Worm (Caenorhabditis elegans) whole organism, L4 larva: Measurements from ENCODE around the gene str-140.

Experiments used
- ceh-28 ChIP-seq: fragments of 150-350 bp; optimal IDR thresholded peaks from 2 replicates; lab custom pipeline; 2014; ENCODE audit warnings: missing biosample characterization, missing genetic modification reagents, missing genetic modification characterization
- ceh-82 ChIP-seq: sonication (generic microtip); optimal IDR thresholded peaks from 2 replicates; lab custom pipeline; 2017; ENCODE audit warnings: missing biosample characterization, missing genetic modification characterization
- jun-1 ChIP-seq: fragments of 150-350 bp; optimal IDR thresholded peaks from 2 replicates; lab custom pipeline; 2014; ENCODE audit warnings: missing biosample characterization, missing genetic modification reagents, missing genetic modification characterization
- lsy-2 ChIP-seq, 2 experiments: fragments of 150-350 bp in 1 of 2; sonication (generic microtip) in 1 of 2; optimal IDR thresholded peaks; 2 replicates each; lab custom pipeline; 2014 to 2017; ENCODE audit warnings: missing biosample characterization in 2 of 2, missing genetic modification characterization in 2 of 2
- mep-1 ChIP-seq: fragments of 150-350 bp; sonication (generic microtip); optimal IDR thresholded peaks from 3 replicates; lab custom pipeline; 2014; ENCODE audit warnings: missing biosample characterization, missing genetic modification characterization
- nhr-28 ChIP-seq: fragments of 150-350 bp; optimal IDR thresholded peaks from 2 replicates; lab custom pipeline; 2014; ENCODE audit warnings: missing biosample characterization, missing genetic modification characterization
- snpc-4 ChIP-seq: fragments of 150-350 bp; optimal IDR thresholded peaks from 2 replicates; lab custom pipeline; 2014; ENCODE audit warnings: missing biosample characterization, missing genetic modification characterization
- tra-1 ChIP-seq: fragments of 200-800 bp; sonication (Bioruptor generic); IDR thresholded peaks from 2 replicates; pipeline ENCODE4 v1.3.6; 2022; ENCODE audit warnings: missing genetic modification reagents, missing genetic modification characterization, missing compliant biosample characterization
- unc-39 ChIP-seq: sonication (generic microtip); optimal IDR thresholded peaks from 2 replicates; lab custom pipeline; 2017; ENCODE audit warnings: missing biosample characterization, missing genetic modification characterization
- unc-62 ChIP-seq, 3 experiments: fragments of 150-350 bp in 1 of 3; sonication (generic microtip); optimal IDR thresholded peaks in 2 of 3; peaks in 1 of 3; 1 replicate in 1 of 3; 2 replicates in 2 of 3; lab custom pipeline; 2014 to 2017; ENCODE audit warnings: missing biosample characterization in 3 of 3, missing genetic modification characterization in 3 of 3, missing genetic modification reagents in 3 of 3, missing genotype in 1 of 3
- ztf-11 ChIP-seq: fragments of 150-350 bp; optimal IDR thresholded peaks from 2 replicates; lab custom pipeline; 2014; ENCODE audit warnings: missing biosample characterization, missing genetic modification characterization

DNA sequence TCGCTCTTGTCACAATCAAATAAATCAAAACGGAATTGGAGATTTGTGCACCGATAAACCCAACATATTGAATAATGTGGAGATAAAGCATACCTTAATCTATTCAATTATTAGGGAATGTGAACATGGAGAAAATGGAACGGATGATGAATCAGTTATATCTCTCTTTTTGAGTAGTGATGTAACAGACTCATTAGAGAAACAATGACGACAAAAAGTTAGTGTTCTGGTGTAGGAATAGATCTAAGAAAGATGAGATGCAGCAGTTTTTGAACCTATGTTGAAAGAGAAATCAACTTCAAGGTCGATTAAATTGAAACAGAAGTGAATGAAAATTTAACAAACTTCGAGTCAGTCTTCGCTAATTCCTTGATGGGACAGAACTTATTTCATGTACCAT is 27.7 kb upstream of the str-140 start, which contains the start of gene str-146:
- no peak for TF ChIP-seq lsy-2 (tag; optimal IDR thresholded peaks at IDR 0.05; lab: Kevin White, UChicago)
- TF ChIP-seq unc-39 = no peak
- TF ChIP-seq mep-1 (tag; lab: Kevin White, UChicago) = no peak
- no peak for TF ChIP-seq tra-1 (GFP tag; lab: Robert Waterston, UW)
- TF ChIP-seq snpc-4 (tag; lab: Kevin White, UChicago) = no peak
- TF ChIP-seq jun-1 (tag; lab: Kevin White, UChicago) = no peak
- TF ChIP-seq ztf-11 (tag; lab: Kevin White, UChicago) = no peak
- TF ChIP-seq ceh-82 = no peak
- no peak for TF ChIP-seq nhr-28 (tag; lab: Kevin White, UChicago)
- TF ChIP-seq ceh-28 (tag; lab: Kevin White, UChicago) = no peak
- TF ChIP-seq unc-62 (GFP tag; optimal IDR thresholded peaks at IDR 0.05 in 1 of 2; lab: Kevin White, UChicago) = no peak
- no peak for TF ChIP-seq unc-62 (tag; optimal IDR thresholded peaks at IDR 0.05; lab: Kevin White, UChicago)
